Fruit fly (Drosophila melanogaster) S2 (cell line): ENCODE data around the gene CG44001.

ENCODE experiments used
- CG8478 ChIP-seq: fragments of >200 bp; optimal IDR thresholded peaks from 2 replicates; lab custom pipeline; 2018
- CTCF ChIP-seq, 2 experiments: fragments of >200 bp; optimal IDR thresholded peaks; 2 replicates each; lab custom pipeline; 2018

dm6 chr2L:5049974-5050373 lies 6.9 kb downstream of the CG44001 start:
- TF ChIP-seq CG8478 = no peak
- TF ChIP-seq CTCF (optimal IDR thresholded peaks at IDR 0.05; lab: Kevin White, UChicago) = no peak
